Fruit fly (Drosophila melanogaster) whole organism: Measurements from ENCODE around the gene CG15892.

ENCODE experiments used
- Dll ChIP-seq: fragments of >200 bp; optimal IDR thresholded peaks from 2 replicates; lab custom pipeline; 2017
- EcR ChIP-seq, 2 experiments: fragments of >200 bp; optimal IDR thresholded peaks; 2 replicates each; lab custom pipeline; 2017; ENCODE audit warnings: missing biosample characterization in 2 of 2, missing genetic modification characterization in 2 of 2, missing genetic modification reagents in 2 of 2
- pan ChIP-seq: fragments of >200 bp; optimal IDR thresholded peaks from 2 replicates; lab custom pipeline; 2017
- psq ChIP-seq: fragments of >200 bp; optimal IDR thresholded peaks from 2 replicates; lab custom pipeline; 2017

DNA sequence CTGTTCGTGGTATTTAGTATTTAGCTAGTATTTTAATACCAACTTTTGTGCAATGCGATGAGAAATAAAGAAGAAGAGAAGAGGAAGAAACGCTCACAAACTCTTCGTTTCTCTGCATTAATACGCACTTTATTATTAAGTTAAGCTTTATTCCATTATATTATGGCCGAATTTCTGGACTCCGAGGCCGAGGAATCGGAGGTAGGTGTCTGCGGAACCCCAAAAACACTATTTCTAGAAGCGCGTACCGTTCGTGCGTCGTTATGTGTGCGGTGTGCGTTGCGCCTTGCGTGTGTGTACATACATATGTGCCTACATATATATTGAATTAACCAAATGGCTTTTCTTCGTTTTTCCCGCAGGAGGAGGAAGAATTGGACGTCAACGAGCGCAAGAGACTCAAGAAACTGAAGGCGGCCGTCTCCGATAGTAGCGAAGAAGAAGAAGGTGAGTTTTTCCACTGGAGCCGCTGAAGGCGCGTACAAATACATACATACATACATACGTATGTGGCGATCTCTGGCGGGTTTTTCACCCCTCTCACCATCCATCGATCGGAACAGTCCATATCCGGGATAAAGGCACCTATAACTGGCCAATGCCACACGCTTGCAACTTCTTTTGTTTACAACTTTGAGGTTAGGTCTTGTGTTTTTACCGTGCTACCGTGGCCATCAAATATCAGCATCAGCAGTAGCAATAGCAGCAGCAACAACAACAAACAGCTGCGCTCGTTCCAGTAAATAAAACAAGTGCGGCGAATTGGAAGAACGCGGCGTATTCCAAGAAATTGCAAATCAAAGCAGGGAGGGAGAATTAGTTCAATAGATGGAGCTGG, 26.2 kb downstream of the CG15892 start, which contains the start of gene Spt6:
- no peak for TF ChIP-seq psq (lab: Kevin White, UChicago)
- no peak for TF ChIP-seq EcR (GFP tag; optimal IDR thresholded peaks at IDR 0.05; lab: Kevin White, UChicago)
- no peak for TF ChIP-seq Dll (lab: Kevin White, UChicago)
- no peak for TF ChIP-seq pan (lab: Kevin White, UChicago)
